Worm (Caenorhabditis elegans) whole organism, L4/young adult: ENCODE data around the gene yju-2.

Experiments used
- dao-5 ChIP-seq: sonication (generic microtip); optimal IDR thresholded peaks from 2 replicates; lab custom pipeline; 2016; ENCODE audit warnings: missing genotype, missing genetic modification characterization, moderate library complexity, missing compliant biosample characterization
- him-1 ChIP-seq: sonication (generic microtip); optimal IDR thresholded peaks from 2 replicates; lab custom pipeline; 2016; ENCODE audit warnings: missing genotype, missing genetic modification reagents, missing genetic modification characterization, missing compliant biosample characterization

ce11 chrIII:7188300-7189052 lies 4.3 kb downstream of the yju-2 start, which contains the start of the genes F37C12.21 and F37C12.10:
- TF ChIP-seq dao-5: no peak
- TF ChIP-seq him-1 (tag; lab: Kevin White, UChicago): no peak
